Fruit fly (Drosophila melanogaster) whole organism, adult: ENCODE data around the gene CG17121.

ENCODE experiments used
- CG5204 ChIP-seq: fragments of 200-800 bp; sonication (Bioruptor generic); optimal IDR thresholded peaks from 2 replicates; lab custom pipeline; 2016; ENCODE audit warnings: missing biosample characterization, missing genetic modification characterization
- CG7045 ChIP-seq: fragments of 200-800 bp; sonication (Bioruptor generic); optimal IDR thresholded peaks from 2 replicates; lab custom pipeline; 2017; ENCODE audit warnings: missing biosample characterization, mild to moderate bottlenecking, missing genetic modification characterization
- Clk ChIP-seq: fragments of 200-800 bp; sonication (Bioruptor generic); optimal IDR thresholded peaks from 2 replicates; lab custom pipeline; 2017; ENCODE audit warnings: missing biosample characterization, missing genetic modification characterization
- Crg-1 ChIP-seq: fragments of 200-800 bp; sonication (Bioruptor generic); optimal IDR thresholded peaks from 2 replicates; lab custom pipeline; 2016; ENCODE audit warnings: missing biosample characterization, missing genetic modification characterization
- ovo ChIP-seq: fragments of 200-800 bp; sonication (Bioruptor generic); optimal IDR thresholded peaks from 2 replicates; lab custom pipeline; 2016; ENCODE audit warnings: missing biosample characterization, missing genetic modification characterization
- pad ChIP-seq: fragments of 200-800 bp; sonication (Bioruptor generic); optimal IDR thresholded peaks from 3 replicates; lab custom pipeline; 2017; ENCODE audit warnings: missing biosample characterization, missing genetic modification characterization, mild to moderate bottlenecking, moderate library complexity, missing genetic modification reagents

DNA sequence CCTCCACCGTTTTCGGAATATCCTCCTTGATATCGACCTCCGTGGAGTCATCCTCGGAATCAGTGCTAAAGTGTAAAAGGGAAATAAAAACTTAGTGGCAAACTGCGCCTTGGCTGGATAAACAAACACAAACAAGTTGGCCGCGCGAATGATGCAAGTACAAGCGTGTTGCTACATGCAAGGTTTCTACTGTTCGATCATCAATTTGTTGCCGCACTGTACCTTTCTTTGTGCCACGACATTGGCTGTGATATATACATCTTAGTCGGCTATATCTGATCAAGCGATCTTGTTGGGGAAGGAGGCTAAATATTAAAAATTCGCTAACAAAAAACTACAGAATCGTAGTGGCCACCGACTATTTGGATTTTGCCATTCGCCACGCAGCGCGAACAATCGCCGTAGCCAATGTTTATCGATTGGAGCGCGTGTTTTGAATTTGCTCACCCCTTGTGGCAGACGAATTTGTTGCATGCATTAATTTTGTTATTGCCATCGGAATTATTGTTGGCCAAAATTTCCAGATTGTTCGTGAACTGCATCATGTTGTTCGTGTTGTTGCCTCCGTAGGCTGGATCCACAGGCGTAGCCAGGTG, 5.2 kb upstream of the CG17121 start:
- TF ChIP-seq Crg-1 (GFP tag; lab: Kevin White, UChicago) (no peak), CG5204 (GFP tag; lab: Kevin White, UChicago) (no peak), Clk (GFP tag; lab: Kevin White, UChicago) (no peak), pad (GFP tag; lab: Kevin White, UChicago) (no peak), ovo (GFP tag; lab: Kevin White, UChicago) (no peak), CG7045 (GFP tag; lab: Kevin White, UChicago) (no peak)
